Worm (Caenorhabditis elegans) whole organism, L4/young adult: ENCODE measurements around the gene C10B5.1.
A peak's percentile ranks its signal among the peaks of the same experiment; 100 is the strongest.

Experiments
- W03F9.2 ChIP-seq: fragments of 150-350 bp; optimal IDR thresholded peaks from 2 replicates; lab custom pipeline; 2014; ENCODE audit warnings: missing biosample characterization, missing genetic modification characterization
- dao-5 ChIP-seq: sonication (generic microtip); optimal IDR thresholded peaks from 2 replicates; lab custom pipeline; 2016; ENCODE audit warnings: missing genotype, missing genetic modification characterization, moderate library complexity, missing compliant biosample characterization
- him-1 ChIP-seq: sonication (generic microtip); optimal IDR thresholded peaks from 2 replicates; lab custom pipeline; 2016; ENCODE audit warnings: missing genotype, missing genetic modification reagents, missing genetic modification characterization, missing compliant biosample characterization

C10B5.1 gene

ce11 chrV:8607353-8607850, 26.3 kb downstream of the C10B5.1 start, which contains the start of gene smk-1:
Gene smk-1 (plus strand): TSS chrV:8607800.
- no peak for TF ChIP-seq dao-5
- no peak for TF ChIP-seq him-1 (tag; lab: Kevin White, UChicago)
- TF ChIP-seq W03F9.2 (tag; lab: Kevin White, UChicago) = no peak

- no peak for TF ChIP-seq him-1 (tag; lab: Kevin White, UChicago)
- TF ChIP-seq dao-5 = no peak
- TF ChIP-seq W03F9.2 (tag; lab: Kevin White, UChicago) = no peak
Observed at ce11 chrV:8608483-8608882, 27.4 kb downstream of the C10B5.1 start.

- TF ChIP-seq W03F9.2 (tag; lab: Kevin White, UChicago) (no peak), dao-5 (no peak), him-1 (tag; lab: Kevin White, UChicago) (no peak)
Observed at ce11 chrV:8609776-8610529, 28.9 kb downstream of the C10B5.1 start.

- no peak for TF ChIP-seq him-1 (tag; lab: Kevin White, UChicago)
Observed at ce11 chrV:8610633-8611404, 29.8 kb downstream of the C10B5.1 start, which contains the start of gene fip-4. Gene fip-4 (minus strand): TSS chrV:8611268.

ce11 chrV:8615711-8616110, 34.6 kb downstream of the C10B5.1 start:
- TF ChIP-seq W03F9.2 (tag; lab: Kevin White, UChicago) (no peak), dao-5 (no peak), him-1 (tag; lab: Kevin White, UChicago) (no peak)

- TF ChIP-seq W03F9.2 (tag; lab: Kevin White, UChicago) (no peak), him-1 (tag; lab: Kevin White, UChicago) (no peak), dao-5 (no peak)
Observed at ce11 chrV:8618738-8619137, 37.7 kb downstream of the C10B5.1 start, which contains the start of gene grd-5. Gene grd-5 (plus strand): TSS chrV:8619032.

ce11 chrV:8621213-8621612, 40.2 kb downstream of the C10B5.1 start, which contains the start of gene idpc-2:
Gene idpc-2 (minus strand): TSS chrV:8621313.
- TF ChIP-seq him-1 (tag; lab: Kevin White, UChicago) (no peak), dao-5 (no peak), W03F9.2 (tag; lab: Kevin White, UChicago) (no peak)

ce11 chrV:8622314-8622713, 41.3 kb downstream of the C10B5.1 start, which contains the start of gene F41E6.1:
Gene F41E6.1 (plus strand): TSS chrV:8622614.
- TF ChIP-seq him-1 (tag; lab: Kevin White, UChicago) (no peak), W03F9.2 (tag; lab: Kevin White, UChicago) (no peak), dao-5 (no peak)

- TF ChIP-seq dao-5 (no peak), him-1 (tag; lab: Kevin White, UChicago) (no peak), W03F9.2 (tag; lab: Kevin White, UChicago) (no peak)
Observed at ce11 chrV:8623754-8624153, 42.7 kb downstream of the C10B5.1 start, which contains the start of gene F41E6.17. Gene F41E6.17 (plus strand): TSS chrV:8624101.

- TF ChIP-seq dao-5 = no peak
- no peak for TF ChIP-seq him-1 (tag; lab: Kevin White, UChicago)
- TF ChIP-seq W03F9.2 (tag; lab: Kevin White, UChicago) = no peak
Observed at ce11 chrV:8626406-8626805, 45.3 kb downstream of the C10B5.1 start.

- TF ChIP-seq him-1 (tag; lab: Kevin White, UChicago) (no peak), dao-5 (no peak), W03F9.2 (tag; lab: Kevin White, UChicago) (no peak)
Observed at ce11 chrV:8627580-8627979, 46.5 kb downstream of the C10B5.1 start.

ce11 chrV:8629029-8629428, 48.0 kb downstream of the C10B5.1 start, which contains the start of gene F41E6.12:
Gene F41E6.12 (minus strand): TSS chrV:8629129.
- TF ChIP-seq W03F9.2 (tag; lab: Kevin White, UChicago) = no peak
- TF ChIP-seq dao-5 = no peak
- no peak for TF ChIP-seq him-1 (tag; lab: Kevin White, UChicago)

ce11 chrV:8631277-8631765, 50.3 kb downstream of the C10B5.1 start, which contains the start of gene atg-18:
Gene atg-18 (minus strand): TSS chrV:8631327.
- peak; percentile 47 for TF ChIP-seq W03F9.2 (tag; lab: Kevin White, UChicago)
- TF ChIP-seq him-1 (tag; lab: Kevin White, UChicago) = no peak
- no peak for TF ChIP-seq dao-5
